Worm (Caenorhabditis elegans) whole organism, mixed stage, embryonic: ENCODE results near the gene cutl-4.

ENCODE experiments used
- M03D4.4 ChIP-seq: sonication (generic microtip); optimal IDR thresholded peaks from 2 replicates; lab custom pipeline; 2017; ENCODE audit warnings: mild to moderate bottlenecking, missing genetic modification characterization, missing compliant biosample characterization
- bed-3 ChIP-seq: fragments of 200-800 bp; sonication (Bioruptor generic); optimal IDR thresholded peaks from 3 replicates; lab custom pipeline; 2018; ENCODE audit warnings: mild to moderate bottlenecking, missing genetic modification characterization, moderate library complexity, missing compliant biosample characterization
- blmp-1 ChIP-seq: fragments of 150-350 bp; optimal IDR thresholded peaks from 2 replicates; lab custom pipeline; 2014; ENCODE audit warnings: missing biosample characterization, missing genetic modification characterization
- ceh-39 ChIP-seq: fragments of 150-350 bp; optimal IDR thresholded peaks from 2 replicates; lab custom pipeline; 2014; ENCODE audit warnings: missing biosample characterization, missing genetic modification characterization
- ceh-43 ChIP-seq: fragments of 200-800 bp; sonication (Bioruptor generic); optimal IDR thresholded peaks from 2 replicates; lab custom pipeline; 2018; ENCODE audit warnings: mild to moderate bottlenecking, missing genetic modification characterization, moderate library complexity, missing compliant biosample characterization
- ceh-83 ChIP-seq: fragments of 200-800 bp; sonication (Bioruptor generic); optimal IDR thresholded peaks from 2 replicates; lab custom pipeline; 2018; ENCODE audit warnings: mild to moderate bottlenecking, missing genetic modification characterization, missing compliant biosample characterization
- ces-1 ChIP-seq: fragments of 150-350 bp; optimal IDR thresholded peaks from 2 replicates; lab custom pipeline; 2014; ENCODE audit warnings: missing biosample characterization, missing genetic modification reagents, missing genetic modification characterization
- drap-1 ChIP-seq: fragments of 200-800 bp; sonication (Bioruptor generic); optimal IDR thresholded peaks from 3 replicates; lab custom pipeline; 2018; ENCODE audit warnings: mild to moderate bottlenecking, missing genetic modification characterization, missing compliant biosample characterization
- elt-1 ChIP-seq: sonication (generic microtip); optimal IDR thresholded peaks from 2 replicates; lab custom pipeline; 2017; ENCODE audit warnings: missing genetic modification characterization, mild to moderate bottlenecking, missing compliant biosample characterization, antibody characterized with exemption, moderate library complexity, borderline replicate concordance; ENCODE audit not compliant: insufficient read depth
- flh-1 ChIP-seq: fragments of 200-800 bp; sonication (Bioruptor generic); optimal IDR thresholded peaks from 2 replicates; lab custom pipeline; 2018; ENCODE audit warnings: mild to moderate bottlenecking, missing genetic modification characterization, moderate library complexity, missing compliant biosample characterization
- ham-2 ChIP-seq: fragments of 200-800 bp; sonication (Bioruptor generic); optimal IDR thresholded peaks from 2 replicates; lab custom pipeline; 2018; ENCODE audit warnings: mild to moderate bottlenecking, missing genetic modification characterization, missing compliant biosample characterization
- hlh-1 ChIP-seq: fragments of 150-350 bp; optimal IDR thresholded peaks from 2 replicates; lab custom pipeline; 2014; ENCODE audit warnings: missing biosample characterization, missing genetic modification reagents, missing genetic modification characterization
- lin-13 ChIP-seq: fragments of 150-350 bp; optimal IDR thresholded peaks from 2 replicates; lab custom pipeline; 2014; ENCODE audit warnings: missing biosample characterization, missing genetic modification characterization
- lin-32 ChIP-seq: fragments of 200-800 bp; sonication (Bioruptor generic); optimal IDR thresholded peaks from 2 replicates; lab custom pipeline; 2018; ENCODE audit warnings: mild to moderate bottlenecking, missing genetic modification characterization, missing compliant biosample characterization
- lsy-2 ChIP-seq: fragments of 150-350 bp; optimal IDR thresholded peaks from 2 replicates; lab custom pipeline; 2014; ENCODE audit warnings: missing biosample characterization, missing genetic modification characterization
- mep-1 ChIP-seq: fragments of 150-350 bp; optimal IDR thresholded peaks from 2 replicates; lab custom pipeline; 2017; ENCODE audit warnings: missing biosample characterization, missing genetic modification reagents, missing genetic modification characterization, inconsistent platforms
- mls-2 ChIP-seq: sonication (generic microtip); optimal IDR thresholded peaks from 2 replicates; lab custom pipeline; 2016; ENCODE audit warnings: mild to moderate bottlenecking, missing genetic modification characterization, moderate library complexity, missing compliant biosample characterization
- nhr-12 ChIP-seq: fragments of 150-350 bp; optimal IDR thresholded peaks from 2 replicates; lab custom pipeline; 2014; ENCODE audit warnings: missing biosample characterization, missing genetic modification characterization
- nhr-2 ChIP-seq: fragments of 150-350 bp; optimal IDR thresholded peaks from 2 replicates; lab custom pipeline; 2014; ENCODE audit warnings: missing biosample characterization, missing genetic modification characterization
- nhr-237 ChIP-seq: fragments of 150-350 bp; optimal IDR thresholded peaks from 2 replicates; lab custom pipeline; 2014; ENCODE audit warnings: missing biosample characterization, missing genetic modification characterization
- nhr-28 ChIP-seq: fragments of 150-350 bp; optimal IDR thresholded peaks from 2 replicates; lab custom pipeline; 2014; ENCODE audit warnings: missing biosample characterization, missing genetic modification characterization
- nhr-76 ChIP-seq: sonication (generic microtip); optimal IDR thresholded peaks from 2 replicates; lab custom pipeline; 2017; ENCODE audit warnings: missing biosample characterization, missing genetic modification characterization
- pha-4 ChIP-seq: fragments of 150-350 bp; optimal IDR thresholded peaks from 2 replicates; lab custom pipeline; 2018; ENCODE audit warnings: missing biosample characterization, missing genetic modification reagents, missing genetic modification characterization
- sem-2 ChIP-seq: fragments of 200-800 bp; sonication (Bioruptor generic); optimal IDR thresholded peaks from 2 replicates; lab custom pipeline; 2018; ENCODE audit warnings: mild to moderate bottlenecking, missing genetic modification characterization, missing compliant biosample characterization
- snpc-4 ChIP-seq: fragments of 150-350 bp; optimal IDR thresholded peaks from 2 replicates; lab custom pipeline; 2014; ENCODE audit warnings: missing biosample characterization, missing genetic modification characterization
- sptf-1 ChIP-seq: sonication (generic microtip); optimal IDR thresholded peaks from 2 replicates; lab custom pipeline; 2017; ENCODE audit warnings: mild to moderate bottlenecking, missing genetic modification characterization, moderate library complexity, missing compliant biosample characterization
- tbx-8 ChIP-seq: fragments of 200-800 bp; sonication (Bioruptor generic); optimal IDR thresholded peaks from 2 replicates; lab custom pipeline; 2018; ENCODE audit warnings: mild to moderate bottlenecking, missing genetic modification characterization, moderate library complexity, missing compliant biosample characterization
- unc-120 ChIP-seq: sonication (generic microtip); optimal IDR thresholded peaks from 2 replicates; lab custom pipeline; 2017; ENCODE audit warnings: missing genetic modification characterization, missing compliant biosample characterization; ENCODE audit not compliant: poor library complexity, severe bottlenecking
- unc-39 ChIP-seq: fragments of 150-350 bp; optimal IDR thresholded peaks from 2 replicates; lab custom pipeline; 2014; ENCODE audit warnings: missing biosample characterization, missing genetic modification characterization
- ztf-11 ChIP-seq: fragments of 150-350 bp; optimal IDR thresholded peaks from 2 replicates; lab custom pipeline; 2014; ENCODE audit warnings: missing biosample characterization, missing genetic modification characterization

cutl-4 gene

DNA sequence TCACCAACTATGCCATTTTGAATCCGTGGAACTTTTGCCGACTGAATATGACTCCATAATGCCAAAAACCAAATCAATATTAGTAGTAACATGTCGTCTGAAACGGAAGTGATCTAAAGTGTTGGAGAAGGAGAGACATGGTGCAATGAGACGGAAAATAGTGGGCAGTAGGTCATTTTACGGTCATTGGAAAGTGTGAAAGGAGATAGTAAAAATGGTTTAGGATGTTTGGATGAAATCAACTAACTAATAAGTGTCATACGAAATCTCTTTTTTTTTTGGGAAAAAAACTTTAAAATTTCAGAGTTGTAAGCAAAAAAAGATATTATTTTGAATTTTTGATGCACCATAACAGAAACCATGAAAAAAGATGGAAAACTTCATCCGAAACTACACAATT is at the start of gene cutl-4:
Gene cutl-4 (minus strand): TSS at position 101 of the 400 bp plus-strand sequence.
- no peak for TF ChIP-seq drap-1 (GFP tag; lab: Kevin White, UChicago)
- TF ChIP-seq ceh-39 (tag; lab: Kevin White, UChicago) = no peak
- no peak for TF ChIP-seq snpc-4 (tag; lab: Kevin White, UChicago)
- no peak for TF ChIP-seq unc-39 (tag; lab: Kevin White, UChicago)
- TF ChIP-seq bed-3 (GFP tag; lab: Kevin White, UChicago) = no peak
- no peak for TF ChIP-seq elt-1 (tag; lab: Kevin White, UChicago)
- TF ChIP-seq, all 35 proteins: peak for 0

DNA sequence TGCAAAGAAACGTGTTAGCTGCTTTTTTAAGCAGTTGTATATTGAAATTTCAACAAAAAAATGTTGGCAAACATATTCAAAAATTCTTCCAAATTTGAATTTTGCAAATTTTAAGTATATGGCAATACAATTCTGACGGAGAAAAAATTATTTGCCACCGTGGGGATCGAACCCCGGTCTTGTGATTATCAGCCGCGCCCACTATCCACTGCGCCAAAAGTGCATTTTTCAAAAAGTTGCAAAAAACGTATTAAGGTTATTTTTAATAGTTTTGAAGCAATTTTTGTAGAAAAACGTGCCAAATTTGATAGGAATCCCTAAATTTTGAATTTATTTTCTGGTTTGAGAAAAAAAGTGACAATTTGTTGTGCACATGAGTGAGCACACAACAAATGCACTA is 44.7 kb upstream of the cutl-4 start:
- TF ChIP-seq elt-1 (tag; lab: Kevin White, UChicago) = no peak
- TF ChIP-seq lsy-2 (tag; lab: Kevin White, UChicago) = no peak
- no peak for TF ChIP-seq snpc-4 (tag; lab: Kevin White, UChicago)
- no peak for TF ChIP-seq lin-32 (GFP tag; lab: Kevin White, UChicago)
- no peak for TF ChIP-seq tbx-8 (GFP tag; lab: Kevin White, UChicago)
- no peak for TF ChIP-seq ztf-11 (tag; lab: Kevin White, UChicago)
- TF ChIP-seq unc-120 (tag; lab: Kevin White, UChicago) = no peak
- TF ChIP-seq mls-2 (tag; lab: Kevin White, UChicago) = no peak
- TF ChIP-seq sem-2 (GFP tag; lab: Kevin White, UChicago) = no peak
- TF ChIP-seq ceh-43 (GFP tag; lab: Kevin White, UChicago) = no peak
- TF ChIP-seq nhr-12 (tag; lab: Kevin White, UChicago) = no peak
- TF ChIP-seq M03D4.4 (tag; lab: Kevin White, UChicago) = no peak
- no peak for TF ChIP-seq ceh-39 (tag; lab: Kevin White, UChicago)
- no peak for TF ChIP-seq blmp-1 (tag; lab: Kevin White, UChicago)
- no peak for TF ChIP-seq bed-3 (GFP tag; lab: Kevin White, UChicago)

DNA sequence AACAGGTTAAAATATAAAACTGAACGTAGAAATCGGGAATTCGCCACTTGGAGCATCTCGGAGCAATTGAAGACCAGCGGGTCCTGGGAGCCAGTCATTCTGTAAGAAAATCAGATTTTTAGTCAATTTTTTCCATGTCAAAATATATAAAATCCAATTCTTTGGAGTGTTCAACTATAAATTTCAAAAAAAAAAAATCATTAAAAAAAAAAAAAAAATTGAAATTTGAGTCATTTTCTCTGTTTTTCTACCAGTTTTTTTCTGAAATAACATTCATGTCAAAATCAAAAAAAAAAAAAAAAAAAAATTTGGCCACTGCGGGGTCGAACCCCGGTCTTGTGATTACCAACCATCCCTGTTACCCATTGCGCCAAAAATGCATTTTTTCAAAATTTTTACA is 43.8 kb upstream of the cutl-4 start, which contains the start of gene srab-12:
Gene srab-12 (minus strand): TSS at position 101 of the 400 bp plus-strand sequence.
- TF ChIP-seq ztf-11 (tag; lab: Kevin White, UChicago) (no peak), ceh-39 (tag; lab: Kevin White, UChicago) (no peak), ceh-43 (GFP tag; lab: Kevin White, UChicago) (no peak), mls-2 (tag; lab: Kevin White, UChicago) (no peak), bed-3 (GFP tag; lab: Kevin White, UChicago) (no peak), nhr-12 (tag; lab: Kevin White, UChicago) (no peak), nhr-76 (tag; lab: Kevin White, UChicago) (no peak), pha-4 (tag; lab: Kevin White, UChicago) (no peak), M03D4.4 (tag; lab: Kevin White, UChicago) (no peak), drap-1 (GFP tag; lab: Kevin White, UChicago) (no peak), snpc-4 (tag; lab: Kevin White, UChicago) (no peak), nhr-2 (tag; lab: Kevin White, UChicago) (no peak), lin-13 (tag; lab: Kevin White, UChicago) (no peak), nhr-28 (tag; lab: Kevin White, UChicago) (no peak), sptf-1 (no peak), nhr-237 (no peak)
- TF ChIP-seq, all 35 proteins: peak for 0

DNA sequence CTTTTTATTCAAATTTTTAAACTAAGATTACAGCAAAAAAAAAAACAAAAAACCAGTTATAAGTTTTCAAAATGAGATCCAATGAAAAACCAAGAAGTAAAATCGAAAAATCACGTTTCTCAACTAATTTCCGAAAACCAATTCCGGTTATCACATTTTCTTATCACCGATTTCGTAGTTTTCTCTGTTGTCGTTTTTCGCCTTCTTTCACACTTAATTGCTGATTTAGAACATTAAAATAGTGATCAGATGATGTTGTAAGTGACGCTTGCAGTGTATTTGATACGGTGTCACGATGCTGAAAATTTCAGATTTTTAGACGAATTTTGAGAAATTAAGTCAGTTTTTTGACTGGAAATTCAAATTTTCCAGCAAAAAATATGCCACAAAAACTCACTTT is 40.6 kb upstream of the cutl-4 start:
- TF ChIP-seq mep-1 (tag; lab: Kevin White, UChicago) (no peak), nhr-2 (tag; lab: Kevin White, UChicago) (no peak), ham-2 (GFP tag; lab: Kevin White, UChicago) (no peak), ces-1 (GFP tag; lab: Kevin White, UChicago) (no peak), ceh-43 (GFP tag; lab: Kevin White, UChicago) (no peak), hlh-1 (tag; lab: Kevin White, UChicago) (no peak), sptf-1 (no peak), ceh-83 (GFP tag; lab: Kevin White, UChicago) (no peak), flh-1 (no peak), sem-2 (GFP tag; lab: Kevin White, UChicago) (no peak), ceh-39 (tag; lab: Kevin White, UChicago) (no peak), unc-39 (tag; lab: Kevin White, UChicago) (no peak), nhr-12 (tag; lab: Kevin White, UChicago) (no peak), lin-13 (tag; lab: Kevin White, UChicago) (no peak)
